Worm (Caenorhabditis elegans) whole organism, L3 larva: Measurements from ENCODE around the gene K08D10.13.
"Not testable (repeated sequence)": the region's sequence is repeated elsewhere in the genome, so short reads cannot be mapped to it uniquely, and the experiment has no call there.

Experiments
- aly-2 ChIP-seq: fragments of 150-350 bp; optimal IDR thresholded peaks from 2 replicates; lab custom pipeline; 2014; ENCODE audit warnings: missing biosample characterization, missing genetic modification characterization
- ama-1 ChIP-seq: fragments of 150-350 bp; optimal IDR thresholded peaks from 2 replicates; lab custom pipeline; 2018
- ceh-82 ChIP-seq: fragments of 150-350 bp; optimal IDR thresholded peaks from 2 replicates; lab custom pipeline; 2014; ENCODE audit warnings: missing biosample characterization, missing genetic modification characterization
- ceh-9 ChIP-seq: sonication (generic microtip); optimal IDR thresholded peaks from 2 replicates; lab custom pipeline; 2018; ENCODE audit warnings: missing biosample characterization, missing genetic modification characterization
- daf-12 ChIP-seq: fragments of 150-350 bp; optimal IDR thresholded peaks from 2 replicates; lab custom pipeline; 2014; ENCODE audit warnings: missing biosample characterization, missing genetic modification reagents, missing genetic modification characterization
- egl-5 ChIP-seq: fragments of 150-350 bp; optimal IDR thresholded peaks from 2 replicates; lab custom pipeline; 2017; ENCODE audit warnings: missing biosample characterization, missing genetic modification reagents, missing genetic modification characterization, inconsistent platforms
- elt-1 ChIP-seq: fragments of 150-350 bp; optimal IDR thresholded peaks from 2 replicates; lab custom pipeline; 2014; ENCODE audit warnings: missing biosample characterization, missing genetic modification characterization
- elt-2 ChIP-seq: sonication (generic microtip); optimal IDR thresholded peaks from 2 replicates; lab custom pipeline; 2016; ENCODE audit warnings: missing genetic modification reagents, mild to moderate bottlenecking, missing genetic modification characterization, missing compliant biosample characterization
- elt-3 ChIP-seq, 3 experiments: fragments of 150-350 bp in 1 of 3; sonication (generic microtip) in 2 of 3; optimal IDR thresholded peaks; 2 replicates in 2 of 3; 4 replicates in 1 of 3; lab custom pipeline; 2014 to 2017; ENCODE audit warnings: missing biosample characterization in 3 of 3, missing genetic modification characterization in 3 of 3
- fos-1 ChIP-seq: fragments of 150-350 bp; optimal IDR thresholded peaks from 2 replicates; lab custom pipeline; 2014; ENCODE audit warnings: missing biosample characterization, missing genetic modification characterization
- hmg-11 ChIP-seq: sonication (generic microtip); optimal IDR thresholded peaks from 2 replicates; lab custom pipeline; 2016; ENCODE audit warnings: missing genetic modification characterization, missing compliant biosample characterization
- lin-15B ChIP-seq: fragments of 150-350 bp; optimal IDR thresholded peaks from 2 replicates; lab custom pipeline; 2014; ENCODE audit warnings: missing biosample characterization, missing genetic modification characterization
- mdl-1 ChIP-seq: fragments of 150-350 bp; optimal IDR thresholded peaks from 2 replicates; lab custom pipeline; 2014; ENCODE audit warnings: missing biosample characterization, missing genetic modification characterization
- mml-1 ChIP-seq: fragments of 150-350 bp; sonication (generic microtip); optimal IDR thresholded peaks from 3 replicates; lab custom pipeline; 2014; ENCODE audit warnings: missing biosample characterization, missing genetic modification characterization
- nfya-1 ChIP-seq: sonication (generic microtip); optimal IDR thresholded peaks from 2 replicates; lab custom pipeline; 2017; ENCODE audit warnings: missing genetic modification characterization, mild to moderate bottlenecking, missing compliant biosample characterization, antibody characterized with exemption, moderate library complexity; ENCODE audit not compliant: insufficient read depth
- nhr-12 ChIP-seq: fragments of 150-350 bp; optimal IDR thresholded peaks from 2 replicates; lab custom pipeline; 2014; ENCODE audit warnings: missing biosample characterization, missing genetic modification characterization
- nhr-23 ChIP-seq: fragments of 150-350 bp; optimal IDR thresholded peaks from 2 replicates; lab custom pipeline; 2014; ENCODE audit warnings: missing biosample characterization, missing genetic modification reagents, missing genetic modification characterization
- nhr-25 ChIP-seq: sonication (generic microtip); optimal IDR thresholded peaks from 2 replicates; lab custom pipeline; 2017; ENCODE audit warnings: missing biosample characterization, missing genetic modification characterization
- nhr-28 ChIP-seq: fragments of 150-350 bp; optimal IDR thresholded peaks from 2 replicates; lab custom pipeline; 2014; ENCODE audit warnings: missing biosample characterization, missing genetic modification characterization
- nhr-43 ChIP-seq: sonication (generic microtip); optimal IDR thresholded peaks from 2 replicates; lab custom pipeline; 2016; ENCODE audit warnings: mild to moderate bottlenecking, missing genetic modification characterization, missing compliant biosample characterization; ENCODE audit not compliant: poor library complexity, severe bottlenecking
- nhr-67 ChIP-seq: fragments of 150-350 bp; optimal IDR thresholded peaks from 2 replicates; lab custom pipeline; 2014; ENCODE audit warnings: missing biosample characterization, missing genetic modification characterization
- nhr-76 ChIP-seq: fragments of 150-350 bp; sonication (generic microtip); optimal IDR thresholded peaks from 5 replicates; lab custom pipeline; 2014; ENCODE audit warnings: missing biosample characterization, missing genetic modification characterization
- nhr-77 ChIP-seq: fragments of 150-350 bp; optimal IDR thresholded peaks from 2 replicates; lab custom pipeline; 2014; ENCODE audit warnings: missing biosample characterization, missing genetic modification characterization
- pqm-1 ChIP-seq: fragments of 150-350 bp; optimal IDR thresholded peaks from 2 replicates; lab custom pipeline; 2017; ENCODE audit warnings: missing biosample characterization, missing genetic modification characterization, inconsistent platforms
- skn-1 ChIP-seq: fragments of 150-350 bp; optimal IDR thresholded peaks from 2 replicates; lab custom pipeline; 2014; ENCODE audit warnings: missing biosample characterization, missing genetic modification characterization
- unc-39 ChIP-seq: sonication (generic microtip); optimal IDR thresholded peaks from 4 replicates; lab custom pipeline; 2017; ENCODE audit warnings: missing biosample characterization, missing genetic modification characterization
- zag-1 ChIP-seq: fragments of 150-350 bp; optimal IDR thresholded peaks from 2 replicates; lab custom pipeline; 2014; ENCODE audit warnings: missing biosample characterization, missing genetic modification characterization

Gene K08D10.13

ce11 chrIV:4196729-4197128 is 25.3 kb upstream of the K08D10.13 start, which contains the start of gene K06B9.6:
Gene K06B9.6 (minus strand): TSS chrIV:4196829.
- TF ChIP-seq elt-1 (tag; lab: Kevin White, UChicago); ama-1 (lab: Kevin White, UChicago); nhr-23 (tag; lab: Kevin White, UChicago): not testable (repeated sequence)

- TF ChIP-seq nhr-12, fos-1, mml-1 (tag; lab: Kevin White, UChicago): not testable (repeated sequence)
Measured at ce11 chrIV:4186099-4186498, 14.7 kb upstream of the K08D10.13 start, which contains the start of gene K08D10.11. Gene K08D10.11 (minus strand): TSS chrIV:4186199.

- TF ChIP-seq lin-15B (tag; lab: Kevin White, UChicago): peak; percentile 61
- TF ChIP-seq nhr-43: peak; percentile 11
Measured at ce11 chrIV:4184767-4185166, 13.4 kb upstream of the K08D10.13 start.

ce11 chrIV:4178424-4178823 is 7.0 kb upstream of the K08D10.13 start, which contains the start of gene tsen-34:
Gene tsen-34 (plus strand): TSS chrIV:4178457.
- no peak for TF ChIP-seq elt-3 (tag; optimal IDR thresholded peaks at IDR 0.05; lab: Kevin White, UChicago)
- TF ChIP-seq ceh-82: no peak
- TF ChIP-seq nhr-28: no peak
- TF ChIP-seq skn-1 (tag; lab: Kevin White, UChicago): no peak
- TF ChIP-seq egl-5 (tag; lab: Kevin White, UChicago): no peak
- TF ChIP-seq aly-2: no peak
- no peak for TF ChIP-seq nhr-67 (tag; lab: Kevin White, UChicago)

ce11 chrIV:4177560-4177959 is 6.2 kb upstream of the K08D10.13 start:
- TF ChIP-seq lin-15B (tag; lab: Kevin White, UChicago) (peak; percentile 19), elt-2 (tag; lab: Kevin White, UChicago) (no peak), pqm-1 (no peak), elt-3 (tag; optimal IDR thresholded peaks at IDR 0.05; lab: Kevin White, UChicago) (no peak)
- TF ChIP-seq, all 47 proteins: peak for 1

ce11 chrIV:4176659-4177058 is 5.3 kb upstream of the K08D10.13 start:
- TF ChIP-seq nfya-1 (tag; lab: Kevin White, UChicago): no peak
- TF ChIP-seq mdl-1: no peak
- TF ChIP-seq ama-1 (lab: Kevin White, UChicago): no peak
- TF ChIP-seq mml-1 (tag; lab: Kevin White, UChicago): no peak
- TF ChIP-seq ceh-9 (tag; lab: Kevin White, UChicago): no peak
- TF ChIP-seq nhr-28: no peak
- no peak for TF ChIP-seq hmg-11 (tag; lab: Kevin White, UChicago)
- TF ChIP-seq nhr-77: no peak
- no peak for TF ChIP-seq unc-39 (tag; lab: Kevin White, UChicago)
- TF ChIP-seq nhr-25 (tag; lab: Kevin White, UChicago): no peak
- no peak for TF ChIP-seq daf-12
- TF ChIP-seq fos-1 (tag; lab: Kevin White, UChicago): no peak
- no peak for TF ChIP-seq nhr-67 (tag; lab: Kevin White, UChicago)
- no peak for TF ChIP-seq elt-1 (tag; lab: Kevin White, UChicago)

ce11 chrIV:4176088-4176487 is 4.7 kb upstream of the K08D10.13 start, which contains the start of gene dnj-15:
Gene dnj-15 (plus strand): TSS chrIV:4176388.
- TF ChIP-seq zag-1 (no peak), ceh-9 (tag; lab: Kevin White, UChicago) (no peak), nhr-76 (tag; lab: Kevin White, UChicago) (no peak)
- TF ChIP-seq, all 47 proteins: peak for 0

- no peak for TF ChIP-seq hmg-11 (tag; lab: Kevin White, UChicago)
Measured at ce11 chrIV:4173789-4174188, 2.4 kb upstream of the K08D10.13 start, which contains the start of gene rnp-3. Gene rnp-3 (plus strand): TSS chrIV:4174089.
